Worm (Caenorhabditis elegans) whole organism, mixed stage, embryonic: ENCODE data around the gene ift-81.

Experiments
- ceh-39 ChIP-seq: fragments of 150-350 bp; optimal IDR thresholded peaks from 2 replicates; lab custom pipeline; 2014; ENCODE audit warnings: missing biosample characterization, missing genetic modification characterization
- elt-3 ChIP-seq: fragments of 150-350 bp; optimal IDR thresholded peaks from 2 replicates; lab custom pipeline; 2014; ENCODE audit warnings: missing biosample characterization, missing genetic modification characterization
- flh-1 ChIP-seq: fragments of 200-800 bp; sonication (Bioruptor generic); optimal IDR thresholded peaks from 2 replicates; lab custom pipeline; 2018; ENCODE audit warnings: mild to moderate bottlenecking, missing genetic modification characterization, moderate library complexity, missing compliant biosample characterization
- lin-13 ChIP-seq: fragments of 150-350 bp; optimal IDR thresholded peaks from 2 replicates; lab custom pipeline; 2014; ENCODE audit warnings: missing biosample characterization, missing genetic modification characterization
- nhr-12 ChIP-seq: fragments of 150-350 bp; optimal IDR thresholded peaks from 2 replicates; lab custom pipeline; 2014; ENCODE audit warnings: missing biosample characterization, missing genetic modification characterization
- nhr-28 ChIP-seq: fragments of 150-350 bp; optimal IDR thresholded peaks from 2 replicates; lab custom pipeline; 2014; ENCODE audit warnings: missing biosample characterization, missing genetic modification characterization
- unc-120 ChIP-seq: sonication (generic microtip); optimal IDR thresholded peaks from 2 replicates; lab custom pipeline; 2017; ENCODE audit warnings: missing genetic modification characterization, missing compliant biosample characterization; ENCODE audit not compliant: poor library complexity, severe bottlenecking
- unc-39 ChIP-seq: fragments of 150-350 bp; optimal IDR thresholded peaks from 2 replicates; lab custom pipeline; 2014; ENCODE audit warnings: missing biosample characterization, missing genetic modification characterization
- ztf-11 ChIP-seq: fragments of 150-350 bp; optimal IDR thresholded peaks from 2 replicates; lab custom pipeline; 2014; ENCODE audit warnings: missing biosample characterization, missing genetic modification characterization

- TF ChIP-seq elt-3: no peak
- TF ChIP-seq nhr-12 (tag; lab: Kevin White, UChicago): no peak
- TF ChIP-seq unc-39 (tag; lab: Kevin White, UChicago): no peak
- TF ChIP-seq flh-1 (GFP tag; lab: Kevin White, UChicago): no peak
- no peak for TF ChIP-seq unc-120 (tag; lab: Kevin White, UChicago)
- no peak for TF ChIP-seq ztf-11 (tag; lab: Kevin White, UChicago)
- TF ChIP-seq nhr-28 (tag; lab: Kevin White, UChicago): no peak
- TF ChIP-seq ceh-39: no peak
- no peak for TF ChIP-seq lin-13
Observed at ce11 chrX:5248754-5249153, 49.6 kb upstream of the ift-81 start.
